Worm (Caenorhabditis elegans) whole organism, L3 larva: Measurements from ENCODE around the gene msp-65.

Source experiments
- ZK546.5 ChIP-seq: sonication (generic microtip); optimal IDR thresholded peaks from 2 replicates; lab custom pipeline; 2017; ENCODE audit warnings: missing biosample characterization, missing genetic modification characterization
- aly-2 ChIP-seq: fragments of 150-350 bp; optimal IDR thresholded peaks from 2 replicates; lab custom pipeline; 2014; ENCODE audit warnings: missing biosample characterization, missing genetic modification characterization
- ceh-82 ChIP-seq: fragments of 150-350 bp; optimal IDR thresholded peaks from 2 replicates; lab custom pipeline; 2014; ENCODE audit warnings: missing biosample characterization, missing genetic modification characterization
- ceh-9 ChIP-seq: sonication (generic microtip); optimal IDR thresholded peaks from 2 replicates; lab custom pipeline; 2018; ENCODE audit warnings: missing biosample characterization, missing genetic modification characterization
- elt-1 ChIP-seq: fragments of 150-350 bp; optimal IDR thresholded peaks from 2 replicates; lab custom pipeline; 2014; ENCODE audit warnings: missing biosample characterization, missing genetic modification characterization
- fkh-10 ChIP-seq: sonication (generic microtip); optimal IDR thresholded peaks from 2 replicates; lab custom pipeline; 2017; ENCODE audit warnings: missing biosample characterization, missing genetic modification reagents, missing genetic modification characterization
- jun-1 ChIP-seq: fragments of 150-350 bp; optimal IDR thresholded peaks from 2 replicates; lab custom pipeline; 2014; ENCODE audit warnings: missing biosample characterization, missing genetic modification reagents, missing genetic modification characterization
- mdl-1 ChIP-seq: fragments of 150-350 bp; optimal IDR thresholded peaks from 2 replicates; lab custom pipeline; 2014; ENCODE audit warnings: missing biosample characterization, missing genetic modification characterization
- nhr-11 ChIP-seq: fragments of 150-350 bp; optimal IDR thresholded peaks from 2 replicates; lab custom pipeline; 2014; ENCODE audit warnings: missing biosample characterization, missing genetic modification characterization
- nhr-76 ChIP-seq: fragments of 150-350 bp; sonication (generic microtip); optimal IDR thresholded peaks from 5 replicates; lab custom pipeline; 2014; ENCODE audit warnings: missing biosample characterization, missing genetic modification characterization
- nhr-77 ChIP-seq: fragments of 150-350 bp; optimal IDR thresholded peaks from 2 replicates; lab custom pipeline; 2014; ENCODE audit warnings: missing biosample characterization, missing genetic modification characterization
- snpc-4 ChIP-seq: fragments of 150-350 bp; optimal IDR thresholded peaks from 2 replicates; lab custom pipeline; 2014; ENCODE audit warnings: missing biosample characterization, missing genetic modification characterization
- unc-62 ChIP-seq: fragments of 150-350 bp; sonication (generic microtip); optimal IDR thresholded peaks from 4 replicates; lab custom pipeline; 2014; ENCODE audit warnings: missing biosample characterization, missing genetic modification reagents, missing genetic modification characterization
- ztf-11 ChIP-seq: fragments of 150-350 bp; optimal IDR thresholded peaks from 2 replicates; lab custom pipeline; 2014; ENCODE audit warnings: missing biosample characterization, missing genetic modification characterization

ce11 chrIV:5309742-5310141, 6.6 kb upstream of the msp-65 start, which contains the start of gene ZK354.3:
- TF ChIP-seq unc-62 (GFP tag; lab: Kevin White, UChicago) (no peak), ceh-9 (tag; lab: Kevin White, UChicago) (no peak), nhr-77 (tag; lab: Kevin White, UChicago) (no peak), aly-2 (tag; lab: Kevin White, UChicago) (no peak), ceh-82 (no peak), ztf-11 (no peak), fkh-10 (GFP tag; lab: Kevin White, UChicago) (no peak), nhr-11 (tag; lab: Kevin White, UChicago) (no peak), jun-1 (tag; lab: Kevin White, UChicago) (no peak), nhr-76 (tag; lab: Kevin White, UChicago) (no peak), elt-1 (no peak), snpc-4 (no peak), ZK546.5 (tag; lab: Kevin White, UChicago) (no peak), mdl-1 (no peak)
